Fruit fly (Drosophila melanogaster) whole organism, embryonic: ENCODE measurements around the gene Tcs3.
A peak's percentile ranks its signal among the peaks of the same experiment; 100 is the strongest.

Experiments used
- Bgb ChIP-seq: fragments of 200-800 bp; sonication (Bioruptor generic); IDR thresholded peaks from 2 replicates; pipeline ENCODE4 v1.3.6; 2022; ENCODE audit warnings: missing biosample characterization, missing genetic modification characterization; ENCODE audit not compliant: partially characterized antibody
- CG10321 ChIP-seq: fragments of 200-800 bp; sonication (Bioruptor generic); IDR thresholded peaks from 2 replicates; pipeline ENCODE4 v1.3.6; 2022; ENCODE audit warnings: missing biosample characterization, missing genetic modification characterization
- CG10366 ChIP-seq: fragments of 200-800 bp; sonication (Bioruptor generic); IDR thresholded peaks from 2 replicates; pipeline ENCODE4 v1.3.6; 2022; ENCODE audit warnings: missing biosample characterization, missing genetic modification characterization
- CG10462 ChIP-seq: fragments of 200-800 bp; sonication (Bioruptor generic); optimal IDR thresholded peaks from 2 replicates; lab custom pipeline; 2016; ENCODE audit warnings: missing biosample characterization, missing genetic modification characterization
- CG12104 ChIP-seq: fragments of 200-800 bp; sonication (Bioruptor generic); optimal IDR thresholded peaks from 3 replicates; lab custom pipeline; 2016; ENCODE audit warnings: missing biosample characterization, missing genetic modification characterization
- CG12155 ChIP-seq: fragments of 200-800 bp; sonication (Bioruptor generic); optimal IDR thresholded peaks from 3 replicates; lab custom pipeline; 2016; ENCODE audit warnings: missing biosample characterization, missing genetic modification characterization
- CG12299 ChIP-seq: fragments of 200-800 bp; sonication (Bioruptor generic); optimal IDR thresholded peaks from 2 replicates; lab custom pipeline; 2018; ENCODE audit warnings: missing biosample characterization, mild to moderate bottlenecking, missing genetic modification characterization
- CG12942 ChIP-seq: fragments of 200-800 bp; sonication (Bioruptor generic); optimal IDR thresholded peaks from 3 replicates; lab custom pipeline; 2016; ENCODE audit warnings: missing biosample characterization, missing genetic modification characterization
- CG15514 ChIP-seq: fragments of 200-800 bp; sonication (Bioruptor generic); optimal IDR thresholded peaks from 3 replicates; lab custom pipeline; 2017; ENCODE audit warnings: missing biosample characterization, missing genetic modification characterization, mild to moderate bottlenecking, moderate library complexity, missing genetic modification reagents
- CG1602 ChIP-seq: fragments of 200-800 bp; sonication (Bioruptor generic); optimal IDR thresholded peaks from 3 replicates; lab custom pipeline; 2016; ENCODE audit warnings: missing biosample characterization, missing genetic modification characterization
- CG17829 ChIP-seq: fragments of 200-800 bp; optimal IDR thresholded peaks from 2 replicates; lab custom pipeline; 2019; ENCODE audit warnings: missing biosample characterization, mild to moderate bottlenecking, missing genetic modification characterization, moderate library complexity
- CG18262 ChIP-seq: fragments of 200-800 bp; optimal IDR thresholded peaks from 3 replicates; lab custom pipeline; 2019; ENCODE audit warnings: missing biosample characterization, mild to moderate bottlenecking, missing genetic modification characterization, moderate library complexity
- CG18599 ChIP-seq: fragments of 200-800 bp; sonication (Bioruptor generic); optimal IDR thresholded peaks from 3 replicates; lab custom pipeline; 2017; ENCODE audit warnings: missing biosample characterization, missing genetic modification characterization, mild to moderate bottlenecking, moderate library complexity, missing genetic modification reagents
- CG2129 ChIP-seq: fragments of 200-800 bp; sonication (Bioruptor generic); IDR thresholded peaks from 2 replicates; pipeline ENCODE4 v1.3.6; 2022; ENCODE audit warnings: missing biosample characterization, missing genetic modification characterization; ENCODE audit not compliant: partially characterized antibody
- CG2199 ChIP-seq: fragments of 200-800 bp; sonication (Bioruptor generic); IDR thresholded peaks from 3 replicates; pipeline ENCODE4 v1.3.6; 2022; ENCODE audit warnings: missing biosample characterization, missing genetic modification characterization
- CG2875 ChIP-seq: fragments of 200-800 bp; sonication (Bioruptor generic); optimal IDR thresholded peaks from 2 replicates; lab custom pipeline; 2017; ENCODE audit warnings: missing biosample characterization, mild to moderate bottlenecking, missing genetic modification characterization, missing genetic modification reagents
- CG4424 ChIP-seq: fragments of 200-800 bp; sonication (Bioruptor generic); optimal IDR thresholded peaks from 3 replicates; lab custom pipeline; 2016; ENCODE audit warnings: missing biosample characterization, missing genetic modification characterization
- CG4707 ChIP-seq: fragments of 200-800 bp; sonication (Bioruptor generic); optimal IDR thresholded peaks from 2 replicates; lab custom pipeline; 2018; ENCODE audit warnings: missing biosample characterization, mild to moderate bottlenecking, missing genetic modification characterization, moderate library complexity
- CG6654 ChIP-seq: fragments of 200-800 bp; sonication (Bioruptor generic); optimal IDR thresholded peaks from 2 replicates; lab custom pipeline; 2017; ENCODE audit warnings: missing biosample characterization, mild to moderate bottlenecking, missing genetic modification characterization
- Dll ChIP-seq: fragments of 200-800 bp; sonication (Bioruptor generic); IDR thresholded peaks from 4 replicates; pipeline ENCODE4 v1.3.6; 2022; ENCODE audit warnings: missing biosample characterization, missing genetic modification characterization; ENCODE audit not compliant: partially characterized antibody
- E2f1 ChIP-seq: fragments of 200-800 bp; sonication (Bioruptor generic); IDR thresholded peaks from 2 replicates; pipeline ENCODE4 v1.3.6; 2022; ENCODE audit warnings: missing biosample characterization, missing genetic modification characterization
- Ets65A ChIP-seq: fragments of 200-800 bp; sonication (Bioruptor generic); peaks from one replicate; lab custom pipeline; 2016; ENCODE audit warnings: missing biosample characterization, missing genetic modification characterization
- HLH3B ChIP-seq: fragments of 200-800 bp; sonication (Bioruptor generic); IDR thresholded peaks from 2 replicates; pipeline ENCODE4 v1.3.6; 2022; ENCODE audit warnings: missing biosample characterization, missing genetic modification characterization
- Hmx ChIP-seq: fragments of 200-800 bp; sonication (Bioruptor generic); optimal IDR thresholded peaks from 2 replicates; lab custom pipeline; 2016; ENCODE audit warnings: missing biosample characterization, missing genetic modification characterization
- Max ChIP-seq: fragments of 200-800 bp; sonication (Bioruptor generic); optimal IDR thresholded peaks from 2 replicates; lab custom pipeline; 2016; ENCODE audit warnings: missing biosample characterization, mild to moderate bottlenecking, missing genetic modification characterization
- NC2α ChIP-seq: fragments of 200-800 bp; sonication (Bioruptor generic); optimal IDR thresholded peaks from 2 replicates; lab custom pipeline; 2016; ENCODE audit warnings: missing biosample characterization, missing genetic modification characterization
- Sox102F ChIP-seq: fragments of 200-800 bp; sonication (Bioruptor generic); optimal IDR thresholded peaks from 2 replicates; lab custom pipeline; 2018; ENCODE audit warnings: missing biosample characterization, mild to moderate bottlenecking, missing genetic modification characterization, moderate library complexity
- Ssrp ChIP-seq: fragments of 200-800 bp; sonication (Bioruptor generic); optimal IDR thresholded peaks from 2 replicates; lab custom pipeline; 2018; ENCODE audit warnings: missing biosample characterization, mild to moderate bottlenecking, missing genetic modification characterization, moderate library complexity
- ab ChIP-seq: fragments of 200-800 bp; sonication (Bioruptor generic); optimal IDR thresholded peaks from 2 replicates; lab custom pipeline; 2016; ENCODE audit warnings: missing biosample characterization, missing genetic modification characterization
- bigmax ChIP-seq: fragments of 200-800 bp; sonication (Bioruptor generic); optimal IDR thresholded peaks from 2 replicates; lab custom pipeline; 2018; ENCODE audit warnings: missing biosample characterization, mild to moderate bottlenecking, missing genetic modification characterization
- btn ChIP-seq: fragments of 200-800 bp; sonication (Bioruptor generic); optimal IDR thresholded peaks from 2 replicates; lab custom pipeline; 2016; ENCODE audit warnings: missing biosample characterization, missing genetic modification characterization
- cad ChIP-seq: fragments of >200 bp; optimal IDR thresholded peaks from 2 replicates; lab custom pipeline; 2017; ENCODE audit warnings: missing biosample characterization, missing genetic modification characterization
- danr ChIP-seq: fragments of 200-800 bp; sonication (Bioruptor generic); IDR thresholded peaks from 2 replicates; pipeline ENCODE4 v1.3.6; 2022; ENCODE audit warnings: missing biosample characterization, missing genetic modification characterization
- emc ChIP-seq: fragments of 200-800 bp; sonication (Bioruptor generic); optimal IDR thresholded peaks from 2 replicates; lab custom pipeline; 2016; ENCODE audit warnings: missing biosample characterization, missing genetic modification characterization
- eve ChIP-seq, 2 experiments: fragments of >200 bp; optimal IDR thresholded peaks; 2 replicates each; lab custom pipeline; 2017; ENCODE audit warnings: missing biosample characterization in 2 of 2, missing genetic modification characterization in 2 of 2
- eyg ChIP-seq: fragments of 200-800 bp; sonication (Bioruptor generic); optimal IDR thresholded peaks from 3 replicates; lab custom pipeline; 2016; ENCODE audit warnings: missing biosample characterization, missing genetic modification characterization
- gem ChIP-seq: fragments of 200-800 bp; sonication (Bioruptor generic); optimal IDR thresholded peaks from 2 replicates; lab custom pipeline; 2019; ENCODE audit warnings: missing biosample characterization, mild to moderate bottlenecking, missing genetic modification characterization, moderate library complexity
- gsb ChIP-seq: fragments of 200-800 bp; sonication (Bioruptor generic); IDR thresholded peaks from 2 replicates; pipeline ENCODE4 v1.3.6; 2022; ENCODE audit warnings: missing biosample characterization, missing genetic modification characterization
- gt ChIP-seq: fragments of 200-800 bp; sonication (Bioruptor generic); IDR thresholded peaks from 2 replicates; pipeline ENCODE4 v1.3.6; 2022; ENCODE audit warnings: missing biosample characterization, missing genetic modification characterization
- ham ChIP-seq: fragments of 200-800 bp; sonication (Bioruptor generic); IDR thresholded peaks from 2 replicates; pipeline ENCODE4 v1.3.6; 2022; ENCODE audit warnings: missing biosample characterization, missing genetic modification characterization
- hb ChIP-seq: fragments of 200-800 bp; sonication (Bioruptor generic); IDR thresholded peaks from 3 replicates; pipeline ENCODE4 v1.3.6; 2022; ENCODE audit warnings: missing biosample characterization, missing genetic modification characterization; ENCODE audit not compliant: partially characterized antibody
- lbe ChIP-seq: fragments of 200-800 bp; sonication (Bioruptor generic); optimal IDR thresholded peaks from 2 replicates; lab custom pipeline; 2016; ENCODE audit warnings: missing biosample characterization, mild to moderate bottlenecking, missing genetic modification characterization
- lilli ChIP-seq: fragments of 200-800 bp; sonication (Bioruptor generic); optimal IDR thresholded peaks from 3 replicates; lab custom pipeline; 2016; ENCODE audit warnings: missing biosample characterization, missing genetic modification characterization
- luna ChIP-seq: fragments of 200-800 bp; sonication (Bioruptor generic); optimal IDR thresholded peaks from 2 replicates; lab custom pipeline; 2016; ENCODE audit warnings: missing biosample characterization, missing genetic modification characterization
- nau ChIP-seq: fragments of 200-800 bp; sonication (Bioruptor generic); optimal IDR thresholded peaks from 3 replicates; lab custom pipeline; 2017; ENCODE audit warnings: missing biosample characterization, mild to moderate bottlenecking, missing genetic modification characterization, missing genetic modification reagents
- psq ChIP-seq: fragments of 200-800 bp; sonication (Bioruptor generic); optimal IDR thresholded peaks from 2 replicates; lab custom pipeline; 2017; ENCODE audit warnings: missing biosample characterization, missing genetic modification characterization
- slp2 ChIP-seq: fragments of 200-800 bp; sonication (Bioruptor generic); optimal IDR thresholded peaks from 2 replicates; lab custom pipeline; 2016; ENCODE audit warnings: missing biosample characterization, missing genetic modification characterization
- tin ChIP-seq: fragments of 200-800 bp; sonication (Bioruptor generic); optimal IDR thresholded peaks from 3 replicates; lab custom pipeline; 2016; ENCODE audit warnings: missing biosample characterization, missing genetic modification characterization
- vnd ChIP-seq: fragments of 200-800 bp; sonication (Bioruptor generic); IDR thresholded peaks from 3 replicates; pipeline ENCODE4 v1.3.6; 2022; ENCODE audit warnings: missing biosample characterization, missing genetic modification characterization; ENCODE audit not compliant: partially characterized antibody
- yki ChIP-seq: fragments of >200 bp; optimal IDR thresholded peaks from 3 replicates; lab custom pipeline; 2018

The Tcs3 gene

DNA sequence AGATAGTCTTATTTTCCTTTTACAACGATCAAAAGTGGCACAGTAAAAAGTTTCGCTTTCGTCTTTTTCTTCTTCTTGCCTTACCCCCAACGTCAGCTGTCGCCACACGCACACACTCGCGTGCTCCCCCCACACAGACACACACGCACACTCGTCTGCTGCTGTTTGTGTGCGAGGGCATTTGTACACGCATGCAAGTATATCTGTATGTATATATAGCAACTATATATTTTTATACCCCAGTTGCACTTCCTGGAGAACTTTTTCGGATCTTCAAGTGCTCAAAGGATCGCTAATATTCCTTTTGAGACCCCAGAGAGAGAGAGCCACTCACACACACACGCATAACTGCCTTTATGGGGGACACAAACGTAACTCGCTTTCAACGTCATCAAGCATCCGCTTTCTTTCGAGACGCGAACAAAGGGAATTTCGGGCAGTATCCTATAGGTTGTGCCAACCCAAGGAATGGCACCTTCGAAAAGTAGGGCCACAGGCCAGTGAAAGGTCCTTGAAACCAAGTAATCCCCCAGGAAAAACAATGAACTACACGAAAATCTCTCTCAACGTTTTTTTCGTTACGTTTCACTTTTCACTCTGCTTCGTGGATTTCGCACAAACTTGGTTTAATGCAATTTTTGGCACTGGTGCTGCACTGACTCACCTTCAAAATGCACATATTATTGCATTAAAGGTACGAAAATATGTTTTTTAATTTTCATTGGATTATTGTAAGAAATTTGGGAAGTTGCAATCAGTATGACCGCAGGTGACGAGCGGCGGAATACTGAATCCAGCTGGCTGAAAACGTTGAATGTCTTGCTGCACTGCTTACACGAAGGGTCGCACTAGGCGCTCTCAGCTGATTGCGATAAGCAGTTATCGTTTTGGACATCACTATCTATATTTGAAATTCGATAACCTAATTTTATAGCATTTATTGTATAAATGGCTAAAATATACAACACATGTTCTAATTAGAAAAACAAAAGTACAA is 26.3 kb downstream of the Tcs3 start, which contains the start of gene roq (continued):
- TF ChIP-seq Ets65A (GFP tag; lab: Kevin White, UChicago): no peak
- no peak for TF ChIP-seq btn (GFP tag; lab: Kevin White, UChicago)
- no peak for TF ChIP-seq CG1602 (GFP tag; lab: Kevin White, UChicago)
- TF ChIP-seq ham (GFP tag; lab: Robert Waterston, UW): no peak
- TF ChIP-seq CG12942 (GFP tag; lab: Kevin White, UChicago): no peak
- no peak for TF ChIP-seq gsb (GFP tag; lab: Robert Waterston, UW)
- TF ChIP-seq slp2: no peak
- TF ChIP-seq E2f1 (GFP tag; lab: Robert Waterston, UW): no peak
- no peak for TF ChIP-seq gem (tag; lab: Kevin White, UChicago)
- TF ChIP-seq CG2875 (GFP tag; lab: Kevin White, UChicago): no peak
- TF ChIP-seq gt: no peak
- TF ChIP-seq CG17829 (tag; lab: Kevin White, UChicago): peak; percentile 51
- TF ChIP-seq CG4707 (GFP tag; lab: Kevin White, UChicago): no peak
- no peak for TF ChIP-seq lilli (GFP tag; lab: Kevin White, UChicago)
- TF ChIP-seq danr (GFP tag; lab: Robert Waterston, UW): no peak
- no peak for TF ChIP-seq eyg (GFP tag; lab: Kevin White, UChicago)
- TF ChIP-seq CG18262 (tag; lab: Kevin White, UChicago): no peak
- no peak for TF ChIP-seq CG12155 (GFP tag; lab: Kevin White, UChicago)
- TF ChIP-seq Ssrp (tag; lab: Kevin White, UChicago): no peak
- TF ChIP-seq CG18599 (GFP tag; lab: Kevin White, UChicago): no peak
- TF ChIP-seq Sox102F (GFP tag; lab: Kevin White, UChicago): no peak
- TF ChIP-seq lbe: no peak
- no peak for TF ChIP-seq Dll (GFP tag; lab: Robert Waterston, UW)
- no peak for TF ChIP-seq CG12104 (GFP tag; lab: Kevin White, UChicago)
- TF ChIP-seq psq: no peak
- peak; percentile 25 for TF ChIP-seq bigmax (GFP tag; lab: Kevin White, UChicago)
- no peak for TF ChIP-seq ab
- no peak for TF ChIP-seq nau
- no peak for TF ChIP-seq HLH3B
- no peak for TF ChIP-seq CG10462
- TF ChIP-seq Bgb (GFP tag; lab: Robert Waterston, UW): peak; percentile 67
- TF ChIP-seq eve (GFP tag; optimal IDR thresholded peaks at IDR 0.05; lab: Kevin White, UChicago): no peak
- TF ChIP-seq CG15514 (GFP tag; lab: Kevin White, UChicago): peak; percentile 53
- TF ChIP-seq Hmx (GFP tag; lab: Kevin White, UChicago): no peak
- no peak for TF ChIP-seq NC2α
- TF ChIP-seq CG2199: no peak
- TF ChIP-seq CG10366 (GFP tag; lab: Robert Waterston, UW): no peak
- no peak for TF ChIP-seq Max (GFP tag; lab: Kevin White, UChicago)
- TF ChIP-seq CG2129 (GFP tag; lab: Robert Waterston, UW): no peak
- TF ChIP-seq CG10321 (GFP tag; lab: Robert Waterston, UW): no peak
- TF ChIP-seq yki (lab: Kevin White, UChicago): no peak
- TF ChIP-seq CG12299 (tag; lab: Kevin White, UChicago): peak; percentile 1
- no peak for TF ChIP-seq vnd (GFP tag; lab: Robert Waterston, UW)
- TF ChIP-seq cad (GFP tag; lab: Kevin White, UChicago): peak; percentile 3
- TF ChIP-seq tin (GFP tag; lab: Kevin White, UChicago): no peak
- peak; percentile 49; the same call in 1 of the 3 replicates for TF ChIP-seq hb (GFP tag; lab: Robert Waterston, UW)
- no peak for TF ChIP-seq luna (GFP tag; lab: Kevin White, UChicago)
- no peak for TF ChIP-seq CG4424 (GFP tag; lab: Kevin White, UChicago)
- TF ChIP-seq emc (GFP tag; lab: Kevin White, UChicago): no peak
- TF ChIP-seq CG6654 (GFP tag; lab: Kevin White, UChicago): no peak
